Worm (Caenorhabditis elegans) whole organism, L3 larva: ENCODE data around the gene srv-34.

Experiments
- R02D3.7 ChIP-seq: fragments of 150-350 bp; optimal IDR thresholded peaks from 2 replicates; lab custom pipeline; 2014; ENCODE audit warnings: missing biosample characterization, missing genetic modification characterization
- ZK546.5 ChIP-seq: sonication (generic microtip); optimal IDR thresholded peaks from 2 replicates; lab custom pipeline; 2017; ENCODE audit warnings: missing biosample characterization, missing genetic modification characterization
- aly-2 ChIP-seq: fragments of 150-350 bp; optimal IDR thresholded peaks from 2 replicates; lab custom pipeline; 2014; ENCODE audit warnings: missing biosample characterization, missing genetic modification characterization
- ceh-16 ChIP-seq: sonication (generic microtip); optimal IDR thresholded peaks from 2 replicates; lab custom pipeline; 2017; ENCODE audit warnings: missing biosample characterization, missing genetic modification characterization
- ceh-82 ChIP-seq: fragments of 150-350 bp; optimal IDR thresholded peaks from 2 replicates; lab custom pipeline; 2014; ENCODE audit warnings: missing biosample characterization, missing genetic modification characterization
- ceh-9 ChIP-seq: sonication (generic microtip); optimal IDR thresholded peaks from 2 replicates; lab custom pipeline; 2018; ENCODE audit warnings: missing biosample characterization, missing genetic modification characterization
- daf-12 ChIP-seq: fragments of 150-350 bp; optimal IDR thresholded peaks from 2 replicates; lab custom pipeline; 2014; ENCODE audit warnings: missing biosample characterization, missing genetic modification reagents, missing genetic modification characterization
- egl-27 ChIP-seq: sonication (generic microtip); optimal IDR thresholded peaks from 4 replicates; lab custom pipeline; 2017; ENCODE audit warnings: missing biosample characterization, missing genetic modification reagents, missing genetic modification characterization
- egl-5 ChIP-seq: fragments of 150-350 bp; optimal IDR thresholded peaks from 2 replicates; lab custom pipeline; 2017; ENCODE audit warnings: missing biosample characterization, missing genetic modification reagents, missing genetic modification characterization, inconsistent platforms
- elt-1 ChIP-seq: fragments of 150-350 bp; optimal IDR thresholded peaks from 2 replicates; lab custom pipeline; 2014; ENCODE audit warnings: missing biosample characterization, missing genetic modification characterization
- elt-2 ChIP-seq: sonication (generic microtip); optimal IDR thresholded peaks from 2 replicates; lab custom pipeline; 2016; ENCODE audit warnings: missing genetic modification reagents, mild to moderate bottlenecking, missing genetic modification characterization, missing compliant biosample characterization
- fkh-10 ChIP-seq: sonication (generic microtip); optimal IDR thresholded peaks from 2 replicates; lab custom pipeline; 2017; ENCODE audit warnings: missing biosample characterization, missing genetic modification reagents, missing genetic modification characterization
- fkh-2 ChIP-seq: fragments of 150-350 bp; optimal IDR thresholded peaks from 2 replicates; lab custom pipeline; 2014; ENCODE audit warnings: missing biosample characterization, missing genetic modification reagents, missing genetic modification characterization
- fos-1 ChIP-seq: fragments of 150-350 bp; optimal IDR thresholded peaks from 2 replicates; lab custom pipeline; 2014; ENCODE audit warnings: missing biosample characterization, missing genetic modification characterization
- hmg-11 ChIP-seq: sonication (generic microtip); optimal IDR thresholded peaks from 2 replicates; lab custom pipeline; 2016; ENCODE audit warnings: missing genetic modification characterization, missing compliant biosample characterization
- lin-15B ChIP-seq: fragments of 150-350 bp; optimal IDR thresholded peaks from 2 replicates; lab custom pipeline; 2014; ENCODE audit warnings: missing biosample characterization, missing genetic modification characterization
- lin-39 ChIP-seq: fragments of 150-350 bp; optimal IDR thresholded peaks from 2 replicates; lab custom pipeline; 2018; ENCODE audit warnings: missing biosample characterization, missing genetic modification reagents, missing genetic modification characterization
- mdl-1 ChIP-seq: fragments of 150-350 bp; optimal IDR thresholded peaks from 2 replicates; lab custom pipeline; 2014; ENCODE audit warnings: missing biosample characterization, missing genetic modification characterization
- mml-1 ChIP-seq: fragments of 150-350 bp; sonication (generic microtip); optimal IDR thresholded peaks from 3 replicates; lab custom pipeline; 2014; ENCODE audit warnings: missing biosample characterization, missing genetic modification characterization
- nfya-1 ChIP-seq: sonication (generic microtip); optimal IDR thresholded peaks from 2 replicates; lab custom pipeline; 2017; ENCODE audit warnings: missing genetic modification characterization, mild to moderate bottlenecking, missing compliant biosample characterization, antibody characterized with exemption, moderate library complexity; ENCODE audit not compliant: insufficient read depth
- nhr-11 ChIP-seq: fragments of 150-350 bp; optimal IDR thresholded peaks from 2 replicates; lab custom pipeline; 2014; ENCODE audit warnings: missing biosample characterization, missing genetic modification characterization
- nhr-23 ChIP-seq: fragments of 150-350 bp; optimal IDR thresholded peaks from 2 replicates; lab custom pipeline; 2014; ENCODE audit warnings: missing biosample characterization, missing genetic modification reagents, missing genetic modification characterization
- nhr-237 ChIP-seq: fragments of 150-350 bp; optimal IDR thresholded peaks from 2 replicates; lab custom pipeline; 2014; ENCODE audit warnings: missing biosample characterization, missing genetic modification characterization
- nhr-28 ChIP-seq: fragments of 150-350 bp; optimal IDR thresholded peaks from 2 replicates; lab custom pipeline; 2014; ENCODE audit warnings: missing biosample characterization, missing genetic modification characterization
- nhr-76 ChIP-seq: fragments of 150-350 bp; sonication (generic microtip); optimal IDR thresholded peaks from 5 replicates; lab custom pipeline; 2014; ENCODE audit warnings: missing biosample characterization, missing genetic modification characterization
- pha-4 ChIP-seq: fragments of 150-350 bp; optimal IDR thresholded peaks from 2 replicates; lab custom pipeline; 2014; ENCODE audit warnings: missing biosample characterization, missing genetic modification reagents, missing genetic modification characterization
- pqm-1 ChIP-seq: fragments of 150-350 bp; optimal IDR thresholded peaks from 2 replicates; lab custom pipeline; 2017; ENCODE audit warnings: missing biosample characterization, missing genetic modification characterization, inconsistent platforms
- sea-2 ChIP-seq: fragments of 150-350 bp; sonication (generic microtip); optimal IDR thresholded peaks from 4 replicates; lab custom pipeline; 2014; ENCODE audit warnings: missing biosample characterization, missing genetic modification reagents, missing genetic modification characterization
- skn-1 ChIP-seq: fragments of 150-350 bp; optimal IDR thresholded peaks from 2 replicates; lab custom pipeline; 2014; ENCODE audit warnings: missing biosample characterization, missing genetic modification characterization
- snpc-4 ChIP-seq: fragments of 150-350 bp; optimal IDR thresholded peaks from 2 replicates; lab custom pipeline; 2014; ENCODE audit warnings: missing biosample characterization, missing genetic modification characterization
- unc-39 ChIP-seq: sonication (generic microtip); optimal IDR thresholded peaks from 4 replicates; lab custom pipeline; 2017; ENCODE audit warnings: missing biosample characterization, missing genetic modification characterization
- zag-1 ChIP-seq: fragments of 150-350 bp; optimal IDR thresholded peaks from 2 replicates; lab custom pipeline; 2014; ENCODE audit warnings: missing biosample characterization, missing genetic modification characterization
- ztf-11 ChIP-seq: fragments of 150-350 bp; optimal IDR thresholded peaks from 2 replicates; lab custom pipeline; 2014; ENCODE audit warnings: missing biosample characterization, missing genetic modification characterization
- ztf-4 ChIP-seq: fragments of 150-350 bp; optimal IDR thresholded peaks from 2 replicates; lab custom pipeline; 2014; ENCODE audit warnings: missing biosample characterization, missing genetic modification characterization

srv-34 gene

ce11 chrV:16354675-16355074, 19.9 kb downstream of the srv-34 start:
- TF ChIP-seq pha-4 (tag; lab: Kevin White, UChicago) (peak; percentile 6), mml-1 (no peak)

ce11 chrV:16352282-16352681, 22.3 kb downstream of the srv-34 start:
- TF ChIP-seq fos-1 (no peak), nhr-76 (tag; lab: Kevin White, UChicago) (no peak), daf-12 (tag; lab: Kevin White, UChicago) (no peak), ZK546.5 (no peak), nfya-1 (tag; lab: Kevin White, UChicago) (peak; percentile 54), snpc-4 (tag; lab: Kevin White, UChicago) (no peak), mdl-1 (tag; lab: Kevin White, UChicago) (no peak), nhr-28 (no peak), elt-1 (tag; lab: Kevin White, UChicago) (no peak), nhr-23 (tag; lab: Kevin White, UChicago) (no peak), hmg-11 (peak; percentile 13), fkh-2 (no peak), nhr-237 (tag; lab: Kevin White, UChicago) (no peak), skn-1 (tag; lab: Kevin White, UChicago) (peak; percentile 56), lin-15B (tag; lab: Kevin White, UChicago) (peak; percentile 22), ceh-82 (no peak), R02D3.7 (tag; lab: Kevin White, UChicago) (no peak), elt-2 (peak; percentile 60), egl-27 (tag; lab: Kevin White, UChicago) (no peak), pqm-1 (tag; lab: Kevin White, UChicago) (peak; percentile 58), ztf-4 (tag; lab: Kevin White, UChicago) (no peak), zag-1 (tag; lab: Kevin White, UChicago) (no peak), lin-39 (tag; lab: Kevin White, UChicago) (peak; percentile 54), egl-5 (tag; lab: Kevin White, UChicago) (peak; percentile 3), mml-1 (no peak), unc-39 (tag; lab: Kevin White, UChicago) (no peak), fkh-10 (GFP tag; lab: Kevin White, UChicago) (no peak), ceh-9 (no peak), pha-4 (tag; lab: Kevin White, UChicago) (peak; percentile 69)

ce11 chrV:16351757-16352156, 22.8 kb downstream of the srv-34 start:
- peak; percentile 80 for TF ChIP-seq snpc-4 (tag; lab: Kevin White, UChicago)
- no peak for TF ChIP-seq lin-39 (tag; lab: Kevin White, UChicago)

ce11 chrV:16350775-16351378, 23.7 kb downstream of the srv-34 start:
- TF ChIP-seq snpc-4 (tag; lab: Kevin White, UChicago), result peak; percentile 65
- peak; percentile 2 for TF ChIP-seq egl-5 (tag; lab: Kevin White, UChicago)
- TF ChIP-seq fos-1, result no peak
- no peak for TF ChIP-seq ztf-11 (tag; lab: Kevin White, UChicago)
- TF ChIP-seq pqm-1 (tag; lab: Kevin White, UChicago), result peak; percentile 38
- TF ChIP-seq nhr-11 (tag; lab: Kevin White, UChicago), result peak; percentile 23
- no peak for TF ChIP-seq skn-1 (tag; lab: Kevin White, UChicago)
- peak; percentile 55 for TF ChIP-seq lin-39 (tag; lab: Kevin White, UChicago)
- TF ChIP-seq nhr-23 (tag; lab: Kevin White, UChicago), result no peak
- peak; percentile 87 for TF ChIP-seq nfya-1 (tag; lab: Kevin White, UChicago)
- no peak for TF ChIP-seq aly-2
- peak; percentile 36 for TF ChIP-seq fkh-10 (GFP tag; lab: Kevin White, UChicago)
- TF ChIP-seq elt-2, result peak; percentile 53
- TF ChIP-seq elt-1 (tag; lab: Kevin White, UChicago), result no peak
- TF ChIP-seq lin-15B (tag; lab: Kevin White, UChicago), result peak; percentile 45
- TF ChIP-seq hmg-11, result peak; percentile 64
- TF ChIP-seq pha-4 (tag; lab: Kevin White, UChicago), result peak; percentile 70
- no peak for TF ChIP-seq zag-1 (tag; lab: Kevin White, UChicago)
- no peak for TF ChIP-seq sea-2
- TF ChIP-seq ceh-16 (tag; lab: Kevin White, UChicago), result no peak
